Worm (Caenorhabditis elegans) whole organism, L4 larva: Measurements from ENCODE around the gene F58G1.3.

Experiments
- F10B5.3 ChIP-seq: sonication (generic microtip); optimal IDR thresholded peaks from 2 replicates; lab custom pipeline; 2016; ENCODE audit warnings: mild to moderate bottlenecking, missing genetic modification characterization, missing compliant biosample characterization
- F37D6.2 ChIP-seq: sonication (generic microtip); optimal IDR thresholded peaks from 2 replicates; lab custom pipeline; 2016; ENCODE audit warnings: mild to moderate bottlenecking, missing genetic modification characterization, missing compliant biosample characterization
- T26A8.4 ChIP-seq: fragments of 200-800 bp; sonication (Bioruptor generic); IDR thresholded peaks from 2 replicates; pipeline ENCODE4 v1.3.6; 2022; ENCODE audit warnings: missing genetic modification characterization, missing compliant biosample characterization
- Y48G9A.11 ChIP-seq: fragments of 200-800 bp; sonication (Bioruptor generic); IDR thresholded peaks from 2 replicates; pipeline ENCODE4 v1.3.6; 2022; ENCODE audit warnings: missing genetic modification reagents, missing genetic modification characterization, missing compliant biosample characterization
- aha-1 ChIP-seq: fragments of 150-350 bp; peaks from one replicate; lab custom pipeline; 2014; ENCODE audit warnings: missing biosample characterization, missing genetic modification characterization
- aly-2 ChIP-seq: sonication (generic microtip); optimal IDR thresholded peaks from 2 replicates; lab custom pipeline; 2018; ENCODE audit warnings: missing biosample characterization, missing genetic modification characterization
- attf-4 ChIP-seq: sonication (generic microtip); optimal IDR thresholded peaks from 3 replicates; lab custom pipeline; 2017; ENCODE audit warnings: missing biosample characterization, missing genetic modification characterization
- ceh-62 ChIP-seq: sonication (generic microtip); optimal IDR thresholded peaks from 2 replicates; lab custom pipeline; 2017; ENCODE audit warnings: missing biosample characterization, missing genetic modification characterization
- ces-1 ChIP-seq: fragments of 150-350 bp; sonication (generic microtip); optimal IDR thresholded peaks from 4 replicates; lab custom pipeline; 2014; ENCODE audit warnings: missing biosample characterization, missing genetic modification reagents, missing genetic modification characterization
- daf-16 ChIP-seq, 3 experiments: sonication (generic microtip); optimal IDR thresholded peaks; 2 replicates each; lab custom pipeline; 2016 to 2017; ENCODE audit warnings: missing genetic modification characterization in 3 of 3, missing genetic modification reagents in 3 of 3, mild to moderate bottlenecking in 2 of 3, missing compliant biosample characterization in 2 of 3, missing biosample characterization in 1 of 3, moderate library complexity in 1 of 3
- daf-19 ChIP-seq: fragments of 200-800 bp; sonication (Bioruptor generic); conservative IDR thresholded peaks from 2 replicates; pipeline ENCODE4 v1.3.6; 2022; ENCODE audit warnings: missing genetic modification characterization, missing compliant biosample characterization
- dmd-6 ChIP-seq: fragments of 200-800 bp; sonication (Bioruptor generic); IDR thresholded peaks from 2 replicates; pipeline ENCODE4 v1.3.6; 2022; ENCODE audit warnings: missing genetic modification reagents, missing genetic modification characterization, missing compliant biosample characterization
- dpl-1 ChIP-seq: fragments of 150-350 bp; optimal IDR thresholded peaks from 2 replicates; lab custom pipeline; 2014; ENCODE audit warnings: missing biosample characterization, missing genetic modification reagents, missing genetic modification characterization
- egl-27 ChIP-seq: sonication (generic microtip); optimal IDR thresholded peaks from 3 replicates; lab custom pipeline; 2017; ENCODE audit warnings: missing biosample characterization, missing genetic modification reagents, missing genetic modification characterization
- gei-8 ChIP-seq: fragments of 200-800 bp; sonication (Bioruptor generic); optimal IDR thresholded peaks from 2 replicates; lab custom pipeline; 2018; ENCODE audit warnings: mild to moderate bottlenecking, missing genetic modification characterization, missing compliant biosample characterization
- hlh-11 ChIP-seq: fragments of 200-800 bp; sonication (Bioruptor generic); optimal IDR thresholded peaks from 2 replicates; lab custom pipeline; 2018; ENCODE audit warnings: mild to moderate bottlenecking, missing genetic modification characterization, missing compliant biosample characterization
- lin-13 ChIP-seq: fragments of 150-350 bp; optimal IDR thresholded peaks from 2 replicates; lab custom pipeline; 2014; ENCODE audit warnings: missing biosample characterization, missing genetic modification reagents, missing genetic modification characterization
- lir-3 ChIP-seq: sonication (generic microtip); optimal IDR thresholded peaks from 2 replicates; lab custom pipeline; 2016; ENCODE audit warnings: mild to moderate bottlenecking, missing genetic modification characterization, missing compliant biosample characterization
- lsy-2 ChIP-seq, 2 experiments: fragments of 150-350 bp in 1 of 2; sonication (generic microtip) in 1 of 2; optimal IDR thresholded peaks; 2 replicates each; lab custom pipeline; 2014 to 2017; ENCODE audit warnings: missing biosample characterization in 2 of 2, missing genetic modification characterization in 2 of 2
- mdl-1 ChIP-seq, 2 experiments: fragments of 150-350 bp in 1 of 2; sonication (generic microtip) in 1 of 2; optimal IDR thresholded peaks; 2 replicates each; lab custom pipeline; 2014 to 2017; ENCODE audit warnings: missing biosample characterization in 2 of 2, missing genetic modification characterization in 2 of 2
- mep-1 ChIP-seq: fragments of 150-350 bp; sonication (generic microtip); optimal IDR thresholded peaks from 3 replicates; lab custom pipeline; 2014; ENCODE audit warnings: missing biosample characterization, missing genetic modification characterization
- mes-2 ChIP-seq: sonication (generic microtip); optimal IDR thresholded peaks from 2 replicates; lab custom pipeline; 2016; ENCODE audit warnings: missing genotype, mild to moderate bottlenecking, missing genetic modification characterization, missing compliant biosample characterization; ENCODE audit not compliant: poor library complexity, severe bottlenecking
- mxl-3 ChIP-seq: fragments of 200-800 bp; sonication (Bioruptor generic); optimal IDR thresholded peaks from 2 replicates; lab custom pipeline; 2018; ENCODE audit warnings: mild to moderate bottlenecking, missing genetic modification characterization, missing compliant biosample characterization
- nhr-10 ChIP-seq: fragments of 150-350 bp; optimal IDR thresholded peaks from 2 replicates; lab custom pipeline; 2014; ENCODE audit warnings: missing biosample characterization, missing genetic modification characterization
- nhr-102 ChIP-seq: sonication (generic microtip); optimal IDR thresholded peaks from 2 replicates; lab custom pipeline; 2016; ENCODE audit warnings: mild to moderate bottlenecking, missing genetic modification characterization, moderate library complexity, missing compliant biosample characterization
- nhr-28 ChIP-seq: fragments of 150-350 bp; optimal IDR thresholded peaks from 2 replicates; lab custom pipeline; 2014; ENCODE audit warnings: missing biosample characterization, missing genetic modification characterization
- nhr-41 ChIP-seq: fragments of 200-800 bp; sonication (Bioruptor generic); IDR thresholded peaks from 2 replicates; pipeline ENCODE4 v1.3.6; 2022; ENCODE audit warnings: missing genetic modification reagents, missing genetic modification characterization, missing compliant biosample characterization
- nhr-42 ChIP-seq: fragments of 200-800 bp; sonication (Bioruptor generic); IDR thresholded peaks from 2 replicates; pipeline ENCODE4 v1.3.6; 2022; ENCODE audit warnings: missing genetic modification characterization, missing compliant biosample characterization
- nhr-48 ChIP-seq: sonication (generic microtip); optimal IDR thresholded peaks from 2 replicates; lab custom pipeline; 2016; ENCODE audit warnings: mild to moderate bottlenecking, missing genetic modification characterization, missing compliant biosample characterization
- nhr-77 ChIP-seq: fragments of 150-350 bp; optimal IDR thresholded peaks from 2 replicates; lab custom pipeline; 2014; ENCODE audit warnings: missing biosample characterization, missing genetic modification characterization
- php-3 ChIP-seq: fragments of 200-800 bp; sonication (Bioruptor generic); IDR thresholded peaks from 2 replicates; pipeline ENCODE4 v1.3.6; 2022; ENCODE audit warnings: missing genetic modification reagents, missing genetic modification characterization, missing compliant biosample characterization
- pqm-1 ChIP-seq: sonication (generic microtip); optimal IDR thresholded peaks from 2 replicates; lab custom pipeline; 2017; ENCODE audit warnings: missing biosample characterization, missing genetic modification characterization
- rbr-2 ChIP-seq: sonication (generic microtip); optimal IDR thresholded peaks from 2 replicates; lab custom pipeline; 2016; ENCODE audit warnings: missing genotype, missing genetic modification characterization, missing compliant biosample characterization
- set-16 ChIP-seq: fragments of 200-800 bp; sonication (Bioruptor generic); IDR thresholded peaks from 2 replicates; pipeline ENCODE4 v1.3.6; 2022; ENCODE audit warnings: missing genetic modification reagents, missing genetic modification characterization, missing compliant biosample characterization
- snpc-1.2 ChIP-seq: fragments of 200-800 bp; sonication (Bioruptor generic); IDR thresholded peaks from 2 replicates; pipeline ENCODE4 v1.3.6; 2022; ENCODE audit warnings: missing genetic modification reagents, missing genetic modification characterization, missing compliant biosample characterization
- tra-1 ChIP-seq: fragments of 200-800 bp; sonication (Bioruptor generic); IDR thresholded peaks from 2 replicates; pipeline ENCODE4 v1.3.6; 2022; ENCODE audit warnings: missing genetic modification reagents, missing genetic modification characterization, missing compliant biosample characterization
- vab-7 ChIP-seq: fragments of 200-800 bp; sonication (Bioruptor generic); IDR thresholded peaks from 2 replicates; pipeline ENCODE4 v1.3.6; 2022; ENCODE audit warnings: missing genetic modification reagents, missing genetic modification characterization, missing compliant biosample characterization
- zfp-2 ChIP-seq: sonication (generic microtip); optimal IDR thresholded peaks from 2 replicates; lab custom pipeline; 2016; ENCODE audit warnings: mild to moderate bottlenecking, missing genetic modification characterization, missing compliant biosample characterization
- ztf-11 ChIP-seq: fragments of 150-350 bp; optimal IDR thresholded peaks from 2 replicates; lab custom pipeline; 2014; ENCODE audit warnings: missing biosample characterization, missing genetic modification characterization
- ztf-7 ChIP-seq: fragments of 150-350 bp; optimal IDR thresholded peaks from 2 replicates; lab custom pipeline; 2014; ENCODE audit warnings: missing biosample characterization, missing genetic modification characterization

Gene F58G1.3

ce11 chrII:12904174-12904573 lies 24.0 kb downstream of the F58G1.3 start, which contains the start of gene clec-66 (continued):
- no peak for TF ChIP-seq mxl-3 (GFP tag; lab: Kevin White, UChicago)
- TF ChIP-seq nhr-41 = no peak
- TF ChIP-seq dpl-1 = no peak

ce11 chrII:12901025-12901424 lies 27.1 kb downstream of the F58G1.3 start, which contains the start of gene clec-65:
clec-65 (plus strand) TSS chrII:12901325.
- TF ChIP-seq nhr-42 (GFP tag; lab: Robert Waterston, UW) = no peak
- peak; percentile 2 for TF ChIP-seq hlh-11 (tag; lab: Kevin White, UChicago)
- TF ChIP-seq gei-8 (GFP tag; lab: Kevin White, UChicago) = no peak
- TF ChIP-seq dmd-6 (GFP tag; lab: Robert Waterston, UW) = peak; percentile 12; the same call in 1 of the 2 replicates
- TF ChIP-seq ztf-7 (tag; lab: Kevin White, UChicago) = no peak
- peak; percentile 47 for TF ChIP-seq pqm-1 (tag; lab: Kevin White, UChicago)
- TF ChIP-seq rbr-2 (tag; lab: Kevin White, UChicago) = no peak
- peak; percentile 39 for TF ChIP-seq nhr-28 (tag; lab: Kevin White, UChicago)
- TF ChIP-seq, all 104 proteins: peak for 4

DNA sequence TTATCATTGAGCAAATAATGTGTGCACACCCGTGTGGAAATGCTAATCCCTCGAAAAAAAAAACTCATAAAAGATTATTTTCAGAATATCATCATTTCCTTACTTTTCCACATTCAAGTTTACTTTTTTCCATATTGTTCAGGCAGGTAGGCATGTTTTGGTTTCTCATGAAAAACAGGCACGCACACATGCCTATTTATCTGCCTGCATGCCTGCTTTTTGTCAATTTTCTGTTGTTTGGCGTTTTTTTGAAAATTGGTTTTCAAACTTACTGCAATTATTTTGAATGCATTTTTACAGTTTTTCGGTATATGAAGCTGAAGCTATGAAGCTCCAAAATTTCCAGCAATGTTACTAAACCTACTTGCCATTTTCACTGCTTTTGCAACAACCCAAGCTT lies 30.2 kb downstream of the F58G1.3 start, which contains the start of gene clec-64:
Gene clec-64, plus strand, starts transcription at position 301 of the 400 bp plus-strand sequence.
- no peak for TF ChIP-seq nhr-10 (tag; lab: Kevin White, UChicago)

DNA sequence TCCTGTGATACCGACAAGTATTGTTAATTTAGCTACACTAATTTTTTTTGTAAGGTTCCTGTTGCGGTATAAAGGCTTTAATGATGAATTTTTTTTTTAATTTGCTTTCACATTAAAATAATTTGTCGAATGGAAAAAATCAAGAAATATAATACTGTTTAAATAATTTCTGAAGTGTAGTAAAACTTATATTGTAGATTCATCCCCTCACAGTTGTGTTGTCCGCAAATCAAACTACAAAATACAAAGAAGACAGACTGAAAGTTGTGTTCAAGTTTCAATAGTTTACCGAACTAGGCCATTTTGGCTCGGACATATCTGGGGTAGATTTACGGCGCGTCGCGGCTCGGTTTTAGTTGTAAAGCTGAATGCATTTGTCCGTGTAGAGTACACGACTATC lies 30.8 kb downstream of the F58G1.3 start:
- peak; percentile 42 for TF ChIP-seq nhr-77 (tag; lab: Kevin White, UChicago)
- TF ChIP-seq aha-1 (tag; lab: Kevin White, UChicago) = peak; percentile 93
- peak; percentile 2 for TF ChIP-seq mes-2 (tag; lab: Kevin White, UChicago)
- no peak for TF ChIP-seq mdl-1 (tag; optimal IDR thresholded peaks at IDR 0.05; lab: Kevin White, UChicago)
- no peak for TF ChIP-seq lir-3 (tag; lab: Kevin White, UChicago)

DNA sequence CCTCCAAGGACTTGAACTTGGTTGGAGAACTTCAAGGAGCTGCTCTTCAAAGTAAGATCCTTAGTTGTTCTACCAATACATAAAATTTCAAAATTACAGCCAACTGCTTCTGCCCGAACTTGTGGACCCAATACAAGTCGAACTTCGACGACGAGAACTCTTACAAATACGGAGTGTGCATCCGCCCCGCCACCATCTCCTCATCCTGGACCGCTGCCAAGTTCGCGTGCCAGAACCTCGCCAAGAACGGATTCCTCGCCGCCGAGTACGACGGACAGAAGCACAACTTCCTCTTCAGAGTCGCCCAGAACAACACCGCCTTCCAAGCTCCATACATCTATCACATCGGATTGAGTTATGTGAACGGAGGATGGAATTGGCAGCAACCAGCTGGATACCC lies 31.5 kb downstream of the F58G1.3 start:
- TF ChIP-seq set-16 (GFP tag; lab: Robert Waterston, UW) (peak; percentile 56), F37D6.2 (tag; lab: Kevin White, UChicago) (no peak)
- TF ChIP-seq, all 104 proteins: peak for 1

DNA sequence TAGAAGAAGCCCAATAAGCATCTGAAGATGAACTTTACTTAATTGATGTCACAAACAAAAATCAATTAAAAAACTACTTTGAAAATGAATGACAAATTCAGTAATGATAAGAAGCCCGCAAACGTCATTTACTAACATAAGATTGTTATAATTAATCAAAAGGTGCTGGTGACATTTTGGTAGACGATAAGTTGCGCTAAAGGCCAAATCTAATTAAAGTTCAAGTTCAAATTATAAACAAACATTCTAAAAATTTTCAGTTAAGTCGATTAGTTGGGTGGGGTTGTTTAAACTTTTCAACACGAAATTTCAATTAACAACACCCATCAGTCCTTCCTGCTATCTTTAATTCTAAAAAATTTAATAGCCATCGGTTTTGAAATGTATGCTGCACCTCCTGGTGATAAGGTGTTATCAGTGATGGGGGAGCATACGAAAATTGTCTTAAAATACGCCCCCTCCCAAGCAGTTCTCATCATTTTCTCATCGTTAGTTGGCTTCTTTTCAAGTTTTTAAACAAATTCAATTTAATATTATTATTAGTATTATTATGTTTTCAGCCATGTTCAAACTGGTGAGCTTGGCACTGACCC lies 33.0 kb downstream of the F58G1.3 start, which contains the start of the genes clec-62 and clec-63:
Gene clec-62, minus strand, starts transcription at position 51 of the 593 bp plus-strand sequence.
Gene clec-63, plus strand, starts transcription at position 561 of the 593 bp plus-strand sequence.
- TF ChIP-seq mep-1 (tag; lab: Kevin White, UChicago) = no peak
- no peak for TF ChIP-seq lsy-2 (tag; optimal IDR thresholded peaks at IDR 0.05; lab: Kevin White, UChicago)
- TF ChIP-seq php-3 (GFP tag; lab: Robert Waterston, UW) = peak; percentile 56
- no peak for TF ChIP-seq attf-4
- TF ChIP-seq daf-16 (GFP tag; optimal IDR thresholded peaks at IDR 0.05; lab: Kevin White, UChicago) = no peak
- peak; percentile 69 for TF ChIP-seq daf-16 (tag; optimal IDR thresholded peaks at IDR 0.05; lab: Kevin White, UChicago)
- peak; percentile 41 for TF ChIP-seq hlh-11 (tag; lab: Kevin White, UChicago)
- peak; percentile 95 for TF ChIP-seq pqm-1 (tag; lab: Kevin White, UChicago)
- no peak for TF ChIP-seq mes-2 (tag; lab: Kevin White, UChicago)
- no peak for TF ChIP-seq aly-2 (tag; lab: Kevin White, UChicago)
- no peak for TF ChIP-seq Y48G9A.11 (GFP tag; lab: Robert Waterston, UW)
- no peak for TF ChIP-seq vab-7 (GFP tag; lab: Robert Waterston, UW)
- TF ChIP-seq nhr-10 (tag; lab: Kevin White, UChicago) = no peak
- no peak for TF ChIP-seq nhr-48 (tag; lab: Kevin White, UChicago)
- TF ChIP-seq F10B5.3 (tag; lab: Kevin White, UChicago) = no peak
- TF ChIP-seq daf-19 (GFP tag; lab: Robert Waterston, UW) = no peak
- TF ChIP-seq nhr-41 = no peak
- TF ChIP-seq dpl-1 = no peak
- no peak for TF ChIP-seq tra-1 (GFP tag; lab: Robert Waterston, UW)
- TF ChIP-seq ces-1 (GFP tag; lab: Kevin White, UChicago) = no peak
- no peak for TF ChIP-seq T26A8.4 (GFP tag; lab: Robert Waterston, UW)
- TF ChIP-seq ztf-11 (tag; lab: Kevin White, UChicago) = no peak
- no peak for TF ChIP-seq nhr-102 (tag; lab: Kevin White, UChicago)
- TF ChIP-seq nhr-28 (tag; lab: Kevin White, UChicago) = peak; percentile 73
- no peak for TF ChIP-seq lin-13
- no peak for TF ChIP-seq zfp-2 (tag; lab: Kevin White, UChicago)
- TF ChIP-seq egl-27 = no peak
- TF ChIP-seq snpc-1.2 (GFP tag; lab: Robert Waterston, UW) = no peak
- TF ChIP-seq ceh-62 (tag; lab: Kevin White, UChicago) = no peak
